Fruit fly (Drosophila melanogaster) whole organism, embryonic: Measurements from ENCODE around the gene CG5828.

Source experiments
- Awh ChIP-seq: fragments of 200-800 bp; sonication (Bioruptor generic); IDR thresholded peaks from 2 replicates; pipeline ENCODE4, ENCODE4 v1.3.6; 2022; ENCODE audit warnings: missing biosample characterization, missing genetic modification characterization
- CG10366 ChIP-seq: fragments of 200-800 bp; sonication (Bioruptor generic); IDR thresholded peaks from 2 replicates; pipeline ENCODE4 v1.3.6; 2022; ENCODE audit warnings: missing biosample characterization, missing genetic modification characterization
- CG10959 ChIP-seq: fragments of 200-800 bp; sonication (Bioruptor generic); IDR thresholded peaks from 2 replicates; pipeline ENCODE4 v1.3.6; 2022; ENCODE audit warnings: missing biosample characterization, missing genetic modification characterization
- CG13894 ChIP-seq: fragments of 200-800 bp; sonication (Bioruptor generic); optimal IDR thresholded peaks from 3 replicates; lab custom pipeline; 2018; ENCODE audit warnings: missing biosample characterization, mild to moderate bottlenecking, missing genetic modification characterization, moderate library complexity
- CG14667 ChIP-seq: fragments of 200-800 bp; sonication (Bioruptor generic); IDR thresholded peaks from 2 replicates; pipeline ENCODE4 v1.3.6; 2022; ENCODE audit warnings: missing biosample characterization, missing genetic modification characterization
- CG15514 ChIP-seq: fragments of 200-800 bp; sonication (Bioruptor generic); optimal IDR thresholded peaks from 3 replicates; lab custom pipeline; 2017; ENCODE audit warnings: missing biosample characterization, missing genetic modification characterization, mild to moderate bottlenecking, moderate library complexity, missing genetic modification reagents
- CG15696 ChIP-seq: fragments of 200-800 bp; sonication (Bioruptor generic); optimal IDR thresholded peaks from 2 replicates; lab custom pipeline; 2019; ENCODE audit warnings: missing biosample characterization, mild to moderate bottlenecking, missing genetic modification characterization, moderate library complexity
- CG18262 ChIP-seq: fragments of 200-800 bp; optimal IDR thresholded peaks from 3 replicates; lab custom pipeline; 2019; ENCODE audit warnings: missing biosample characterization, mild to moderate bottlenecking, missing genetic modification characterization, moderate library complexity
- CG2889 ChIP-seq: fragments of 200-800 bp; sonication (Bioruptor generic); IDR thresholded peaks from 3 replicates; pipeline ENCODE4 v1.3.6; 2022; ENCODE audit warnings: missing biosample characterization, missing genetic modification characterization
- CG4617 ChIP-seq: fragments of 200-800 bp; sonication (Bioruptor generic); optimal IDR thresholded peaks from 3 replicates; lab custom pipeline; 2016; ENCODE audit warnings: missing biosample characterization, missing genetic modification characterization, borderline replicate concordance
- CG6175 ChIP-seq: fragments of 200-800 bp; sonication (Bioruptor generic); IDR thresholded peaks from 3 replicates; pipeline ENCODE4 v1.3.6; 2022; ENCODE audit warnings: missing biosample characterization, missing genetic modification characterization
- CG6272 ChIP-seq: fragments of 200-800 bp; sonication (Bioruptor generic); IDR thresholded peaks from 2 replicates; pipeline ENCODE4 v1.3.6; 2022; ENCODE audit warnings: missing biosample characterization, missing genetic modification characterization
- CG7745 ChIP-seq: fragments of 200-800 bp; sonication (Bioruptor generic); optimal IDR thresholded peaks from 2 replicates; lab custom pipeline; 2018; ENCODE audit warnings: missing biosample characterization, mild to moderate bottlenecking, missing genetic modification characterization, moderate library complexity
- CG8924 ChIP-seq: fragments of 200-800 bp; optimal IDR thresholded peaks from 3 replicates; lab custom pipeline; 2019; ENCODE audit warnings: missing biosample characterization, mild to moderate bottlenecking, missing genetic modification characterization, moderate library complexity
- D19B ChIP-seq: fragments of 200-800 bp; sonication (Bioruptor generic); optimal IDR thresholded peaks from 2 replicates; lab custom pipeline; 2017; ENCODE audit warnings: missing biosample characterization, mild to moderate bottlenecking, missing genetic modification characterization
- Dad ChIP-seq: fragments of 200-800 bp; sonication (Bioruptor generic); optimal IDR thresholded peaks from 3 replicates; lab custom pipeline; 2016; ENCODE audit warnings: missing biosample characterization, missing genetic modification characterization
- Dek ChIP-seq: fragments of 200-800 bp; sonication (Bioruptor generic); optimal IDR thresholded peaks from 3 replicates; lab custom pipeline; 2019; ENCODE audit warnings: missing biosample characterization, mild to moderate bottlenecking, missing genetic modification characterization, moderate library complexity
- Dip3 ChIP-seq: fragments of 200-800 bp; sonication (Bioruptor generic); optimal IDR thresholded peaks from 3 replicates; lab custom pipeline; 2016; ENCODE audit warnings: missing biosample characterization, missing genetic modification characterization
- E2f1 ChIP-seq: fragments of 200-800 bp; sonication (Bioruptor generic); IDR thresholded peaks from 2 replicates; pipeline ENCODE4 v1.3.6; 2022; ENCODE audit warnings: missing biosample characterization, missing genetic modification characterization
- Gsc ChIP-seq: fragments of 200-800 bp; sonication (Bioruptor generic); IDR thresholded peaks from 2 replicates; pipeline ENCODE4 v1.3.6; 2022; ENCODE audit warnings: missing biosample characterization, missing genetic modification characterization
- HHEX ChIP-seq: fragments of 200-800 bp; sonication (Bioruptor generic); optimal IDR thresholded peaks from 3 replicates; lab custom pipeline; 2017; ENCODE audit warnings: missing biosample characterization, mild to moderate bottlenecking, missing genetic modification characterization, missing genetic modification reagents
- HmgZ ChIP-seq: fragments of 200-800 bp; sonication (Bioruptor generic); optimal IDR thresholded peaks from 2 replicates; lab custom pipeline; 2018; ENCODE audit warnings: missing biosample characterization, mild to moderate bottlenecking, missing genetic modification characterization
- Hmr ChIP-seq: fragments of 200-800 bp; sonication (Bioruptor generic); optimal IDR thresholded peaks from 3 replicates; lab custom pipeline; 2017; ENCODE audit warnings: mild to moderate bottlenecking, missing biosample characterization, missing genetic modification reagents, missing genetic modification characterization
- Jarid2 ChIP-seq: fragments of 200-800 bp; sonication (Bioruptor generic); optimal IDR thresholded peaks from 3 replicates; lab custom pipeline; 2017; ENCODE audit warnings: mild to moderate bottlenecking, missing biosample characterization, missing genetic modification reagents, missing genetic modification characterization
- Mes4 ChIP-seq: fragments of 200-800 bp; sonication (Bioruptor generic); optimal IDR thresholded peaks from 2 replicates; lab custom pipeline; 2016; ENCODE audit warnings: missing biosample characterization, missing genetic modification characterization
- Optix ChIP-seq: fragments of 200-800 bp; sonication (Bioruptor generic); IDR thresholded peaks from 3 replicates; pipeline ENCODE4 v1.3.6; 2022; ENCODE audit warnings: missing biosample characterization, missing genetic modification characterization
- PHDP ChIP-seq: fragments of 200-800 bp; sonication (Bioruptor generic); optimal IDR thresholded peaks from 3 replicates; lab custom pipeline; 2018; ENCODE audit warnings: missing biosample characterization, mild to moderate bottlenecking, missing genetic modification characterization, moderate library complexity
- Pdp1 ChIP-seq, 2 experiments: fragments of 200-800 bp; sonication (Bioruptor generic); optimal IDR thresholded peaks; 3 replicates each; lab custom pipeline; 2016; ENCODE audit warnings: missing biosample characterization in 2 of 2, missing genetic modification characterization in 2 of 2, mild to moderate bottlenecking in 1 of 2, moderate library complexity in 1 of 2
- Poxn ChIP-seq: fragments of 200-800 bp; sonication (Bioruptor generic); IDR thresholded peaks from 2 replicates; pipeline ENCODE4 v1.3.6; 2022; ENCODE audit warnings: missing biosample characterization, missing genetic modification characterization
- Rfx ChIP-seq: fragments of 200-800 bp; sonication (Bioruptor generic); IDR thresholded peaks from 2 replicates; pipeline ENCODE4 v1.3.6; 2022; ENCODE audit warnings: missing biosample characterization, missing genetic modification characterization
- ap ChIP-seq: fragments of 200-800 bp; sonication (Bioruptor generic); IDR thresholded peaks from 2 replicates; pipeline ENCODE4 v1.3.6; 2022; ENCODE audit warnings: missing biosample characterization, missing genetic modification characterization
- ara ChIP-seq: fragments of 200-800 bp; sonication (Bioruptor generic); IDR thresholded peaks from 2 replicates; pipeline ENCODE4 v1.3.6; 2022; ENCODE audit warnings: missing biosample characterization, missing genetic modification characterization
- ase ChIP-seq: fragments of 200-800 bp; sonication (Bioruptor generic); IDR thresholded peaks from 3 replicates; pipeline ENCODE4 v1.3.6; 2022; ENCODE audit warnings: missing biosample characterization, missing genetic modification characterization
- ato ChIP-seq: fragments of 200-800 bp; sonication (Bioruptor generic); IDR thresholded peaks from 2 replicates; pipeline ENCODE4 v1.3.6; 2022; ENCODE audit warnings: missing biosample characterization, missing genetic modification characterization; ENCODE audit not compliant: partially characterized antibody
- bbx ChIP-seq: fragments of 200-800 bp; sonication (Bioruptor generic); IDR thresholded peaks from 2 replicates; pipeline ENCODE4 v1.3.6; 2022; ENCODE audit warnings: missing biosample characterization, missing genetic modification characterization; ENCODE audit not compliant: partially characterized antibody
- crc ChIP-seq: fragments of 200-800 bp; sonication (Bioruptor generic); optimal IDR thresholded peaks from 2 replicates; lab custom pipeline; 2016; ENCODE audit warnings: missing biosample characterization, missing genetic modification characterization
- crol ChIP-seq: fragments of 200-800 bp; sonication (Bioruptor generic); IDR thresholded peaks from 2 replicates; pipeline ENCODE4 v1.3.6; 2022; ENCODE audit warnings: missing biosample characterization, missing genetic modification characterization
- ewg ChIP-seq: fragments of 200-800 bp; sonication (Bioruptor generic); optimal IDR thresholded peaks from 3 replicates; lab custom pipeline; 2017; ENCODE audit warnings: mild to moderate bottlenecking, missing biosample characterization, missing genetic modification reagents, missing genetic modification characterization
- exex ChIP-seq: fragments of 200-800 bp; sonication (Bioruptor generic); optimal IDR thresholded peaks from 4 replicates; lab custom pipeline; 2018; ENCODE audit warnings: missing biosample characterization, mild to moderate bottlenecking, missing genetic modification characterization, moderate library complexity
- gfzf ChIP-seq: fragments of 200-800 bp; sonication (Bioruptor generic); optimal IDR thresholded peaks from 2 replicates; lab custom pipeline; 2016; ENCODE audit warnings: missing biosample characterization, mild to moderate bottlenecking, missing genetic modification characterization, moderate library complexity
- gt ChIP-seq: fragments of 200-800 bp; sonication (Bioruptor generic); IDR thresholded peaks from 2 replicates; pipeline ENCODE4 v1.3.6; 2022; ENCODE audit warnings: missing biosample characterization, missing genetic modification characterization
- lola ChIP-seq, 3 experiments: fragments of >200 bp in 2 of 3; fragments of 200-800 bp in 1 of 3; sonication (Bioruptor generic) in 1 of 3; optimal IDR thresholded peaks; 2 replicates each; lab custom pipeline; 2017 to 2019; ENCODE audit warnings: missing biosample characterization in 3 of 3, missing genetic modification characterization in 3 of 3, mild to moderate bottlenecking in 1 of 3, moderate library complexity in 1 of 3
- peb ChIP-seq: fragments of 200-800 bp; sonication (Bioruptor generic); IDR thresholded peaks from 2 replicates; pipeline ENCODE4 v1.3.6; 2022; ENCODE audit warnings: missing biosample characterization, missing genetic modification characterization
- pfk ChIP-seq: fragments of 200-800 bp; sonication (Bioruptor generic); optimal IDR thresholded peaks from 2 replicates; lab custom pipeline; 2018; ENCODE audit warnings: missing biosample characterization, mild to moderate bottlenecking, missing genetic modification characterization, moderate library complexity
- pum ChIP-seq: fragments of 200-800 bp; sonication (Bioruptor generic); optimal IDR thresholded peaks from 2 replicates; lab custom pipeline; 2016; ENCODE audit warnings: missing biosample characterization, missing genetic modification characterization
- repo ChIP-seq: fragments of 200-800 bp; sonication (Bioruptor generic); optimal IDR thresholded peaks from 2 replicates; lab custom pipeline; 2016; ENCODE audit warnings: missing biosample characterization, missing genetic modification characterization
- tna ChIP-seq: fragments of 200-800 bp; sonication (Bioruptor generic); IDR thresholded peaks from 2 replicates; pipeline ENCODE4 v1.3.6; 2022; ENCODE audit warnings: missing biosample characterization, missing genetic modification characterization; ENCODE audit not compliant: partially characterized antibody
- unpg ChIP-seq: fragments of 200-800 bp; sonication (Bioruptor generic); optimal IDR thresholded peaks from 3 replicates; lab custom pipeline; 2018; ENCODE audit warnings: missing biosample characterization, mild to moderate bottlenecking, missing genetic modification characterization, moderate library complexity
- yki ChIP-seq: fragments of >200 bp; optimal IDR thresholded peaks from 3 replicates; lab custom pipeline; 2018

CG5828 gene

dm6 chr2L:5107626-5108272 is 14.0 kb downstream of the CG5828 start (continued):
- TF ChIP-seq Gsc (GFP tag; lab: Robert Waterston, UW) (peak; percentile 83), pum (GFP tag; lab: Kevin White, UChicago) (peak; percentile 97), unpg (GFP tag; lab: Kevin White, UChicago) (peak; percentile 93), exex (tag; lab: Kevin White, UChicago) (peak; percentile 60), ato (GFP tag; lab: Robert Waterston, UW) (no peak), CG4617 (GFP tag; lab: Kevin White, UChicago) (peak; percentile 95), Hmr (GFP tag; lab: Kevin White, UChicago) (peak; percentile 98), Poxn (peak; percentile 88), D19B (peak; percentile 95), HmgZ (tag; lab: Kevin White, UChicago) (peak; percentile 94), CG2889 (GFP tag; lab: Robert Waterston, UW) (peak; percentile 93), Dek (peak; percentile 97), CG6175 (GFP tag; lab: Robert Waterston, UW) (peak; percentile 90), crc (GFP tag; lab: Kevin White, UChicago) (peak; percentile 97), CG15696 (tag; lab: Kevin White, UChicago) (peak; percentile 78), CG8924 (tag; lab: Kevin White, UChicago) (peak; percentile 97), CG18262 (tag; lab: Kevin White, UChicago) (peak; percentile 93), CG7745 (no peak), E2f1 (GFP tag; lab: Robert Waterston, UW) (peak; percentile 86), Rfx (GFP tag; lab: Robert Waterston, UW) (peak; percentile 98), peb (GFP tag; lab: Robert Waterston, UW) (peak; percentile 79), Pdp1 (GFP tag; optimal IDR thresholded peaks at IDR 0.05; lab: Kevin White, UChicago) (peak; percentile 91 to 98), lola (GFP tag; optimal IDR thresholded peaks at IDR 0.05; lab: Kevin White, UChicago) (peak in 2 of 3 experiments; percentile 11 to 86), Dad (peak; percentile 97), tna (no peak), PHDP (tag; lab: Kevin White, UChicago) (peak; percentile 98), Mes4 (GFP tag; lab: Kevin White, UChicago) (peak; percentile 91), gfzf (peak; percentile 11), ara (GFP tag; lab: Robert Waterston, UW) (peak; percentile 77), CG6272 (GFP tag; lab: Robert Waterston, UW) (peak; percentile 92), ewg (peak; percentile 88), yki (no peak), crol (GFP tag; lab: Robert Waterston, UW) (0 out of 2 replicates have a peak, but pooled peaks have one; percentile 13), CG14667 (GFP tag; lab: Robert Waterston, UW) (peak; percentile 92), bbx (GFP tag; lab: Robert Waterston, UW) (no peak), ap (GFP tag; lab: Robert Waterston, UW) (peak; percentile 93), Dip3 (peak; percentile 99), CG13894 (peak; percentile 94), Awh (peak; percentile 93), Jarid2 (GFP tag; lab: Kevin White, UChicago) (peak; percentile 51), CG10366 (GFP tag; lab: Robert Waterston, UW) (peak; percentile 95), ase (peak; percentile 92), Optix (GFP tag; lab: Robert Waterston, UW) (peak; percentile 90), CG10959 (GFP tag; lab: Robert Waterston, UW) (peak; percentile 65), pfk (GFP tag; lab: Kevin White, UChicago) (peak; percentile 4), gt (GFP tag; lab: Robert Waterston, UW) (peak; percentile 78), HHEX (GFP tag; lab: Kevin White, UChicago) (peak; percentile 94), repo (GFP tag; lab: Kevin White, UChicago) (peak; percentile 93), CG15514 (peak; percentile 91)
